Fruit fly (Drosophila melanogaster) whole organism, embryonic: ENCODE results near the gene Shc.

Experiments
- Blimp-1 ChIP-seq: fragments of 200-800 bp; sonication (Bioruptor generic); optimal IDR thresholded peaks from 3 replicates; lab custom pipeline; 2018; ENCODE audit warnings: missing biosample characterization, missing genetic modification characterization, mild to moderate bottlenecking, moderate library complexity, missing genetic modification reagents
- CG10147 ChIP-seq: fragments of 200-800 bp; sonication (Bioruptor generic); optimal IDR thresholded peaks from 2 replicates; lab custom pipeline; 2019; ENCODE audit warnings: missing biosample characterization, mild to moderate bottlenecking, missing genetic modification characterization, moderate library complexity
- CG10321 ChIP-seq: fragments of 200-800 bp; sonication (Bioruptor generic); IDR thresholded peaks from 2 replicates; pipeline ENCODE4 v1.3.6; 2022; ENCODE audit warnings: missing biosample characterization, missing genetic modification characterization
- CG11560 ChIP-seq: fragments of 200-800 bp; sonication (Bioruptor generic); IDR thresholded peaks from 3 replicates; pipeline ENCODE4 v1.3.6; 2022; ENCODE audit warnings: missing biosample characterization, missing genetic modification characterization
- CG12155 ChIP-seq: fragments of 200-800 bp; sonication (Bioruptor generic); optimal IDR thresholded peaks from 3 replicates; lab custom pipeline; 2016; ENCODE audit warnings: missing biosample characterization, missing genetic modification characterization
- CG15514 ChIP-seq: fragments of 200-800 bp; sonication (Bioruptor generic); optimal IDR thresholded peaks from 3 replicates; lab custom pipeline; 2017; ENCODE audit warnings: missing biosample characterization, missing genetic modification characterization, mild to moderate bottlenecking, moderate library complexity, missing genetic modification reagents
- CG1603 ChIP-seq: fragments of 200-800 bp; sonication (Bioruptor generic); optimal IDR thresholded peaks from 2 replicates; lab custom pipeline; 2019; ENCODE audit warnings: missing biosample characterization, mild to moderate bottlenecking, missing genetic modification characterization, moderate library complexity
- CG16863 ChIP-seq: fragments of 200-800 bp; sonication (Bioruptor generic); optimal IDR thresholded peaks from 3 replicates; lab custom pipeline; 2016; ENCODE audit warnings: missing biosample characterization, missing genetic modification characterization
- CG17802 ChIP-seq: fragments of 200-800 bp; sonication (Bioruptor generic); optimal IDR thresholded peaks from 2 replicates; lab custom pipeline; 2018; ENCODE audit warnings: missing biosample characterization, mild to moderate bottlenecking, missing genetic modification characterization, moderate library complexity
- CG34422 ChIP-seq: fragments of 200-800 bp; sonication (Bioruptor generic); IDR thresholded peaks from 3 replicates; pipeline ENCODE4 v1.3.6; 2022; ENCODE audit warnings: missing biosample characterization, missing genetic modification characterization
- CG3847 ChIP-seq: fragments of 200-800 bp; sonication (Bioruptor generic); IDR thresholded peaks from 2 replicates; pipeline ENCODE4 v1.3.6; 2022; ENCODE audit warnings: missing biosample characterization, missing genetic modification characterization
- CG43689 ChIP-seq: fragments of 200-800 bp; sonication (Bioruptor generic); IDR thresholded peaks from 2 replicates; pipeline ENCODE4 v1.3.6; 2022; ENCODE audit warnings: missing biosample characterization, missing genetic modification characterization
- CG5953 ChIP-seq: fragments of 200-800 bp; sonication (Bioruptor generic); IDR thresholded peaks from 2 replicates; pipeline ENCODE4 v1.3.6; 2022; ENCODE audit warnings: missing biosample characterization, missing genetic modification characterization
- CG7928 ChIP-seq: fragments of 200-800 bp; sonication (Bioruptor generic); optimal IDR thresholded peaks from 2 replicates; lab custom pipeline; 2017; ENCODE audit warnings: missing biosample characterization, mild to moderate bottlenecking, missing genetic modification characterization
- CG8765 ChIP-seq: fragments of 200-800 bp; sonication (Bioruptor generic); IDR thresholded peaks from 2 replicates; pipeline ENCODE4 v1.3.6; 2022; ENCODE audit warnings: missing biosample characterization, missing genetic modification characterization
- CG9215 ChIP-seq: fragments of 200-800 bp; sonication (Bioruptor generic); IDR thresholded peaks from 2 replicates; pipeline ENCODE4 v1.3.6; 2022; ENCODE audit warnings: missing biosample characterization, missing genetic modification characterization
- CG9932 ChIP-seq: fragments of 200-800 bp; sonication (Bioruptor generic); IDR thresholded peaks from 2 replicates; pipeline ENCODE4 v1.3.6; 2022; ENCODE audit warnings: missing biosample characterization, missing genetic modification characterization
- CHES-1-like ChIP-seq: fragments of 200-800 bp; sonication (Bioruptor generic); optimal IDR thresholded peaks from 2 replicates; lab custom pipeline; 2016; ENCODE audit warnings: missing biosample characterization, missing genetic modification characterization
- Dbx ChIP-seq: fragments of 200-800 bp; sonication (Bioruptor generic); IDR thresholded peaks from 3 replicates; pipeline ENCODE4 v1.3.6; 2022; ENCODE audit warnings: missing biosample characterization, missing genetic modification characterization
- Dip3 ChIP-seq: fragments of 200-800 bp; sonication (Bioruptor generic); optimal IDR thresholded peaks from 3 replicates; lab custom pipeline; 2016; ENCODE audit warnings: missing biosample characterization, missing genetic modification characterization
- ERR ChIP-seq: fragments of 200-800 bp; sonication (Bioruptor generic); optimal IDR thresholded peaks from 2 replicates; lab custom pipeline; 2016; ENCODE audit warnings: missing biosample characterization, missing genetic modification characterization
- Fer2 ChIP-seq: fragments of 200-800 bp; sonication (Bioruptor generic); optimal IDR thresholded peaks from 2 replicates; lab custom pipeline; 2018; ENCODE audit warnings: missing biosample characterization, mild to moderate bottlenecking, missing genetic modification characterization, moderate library complexity
- HLH3B ChIP-seq: fragments of 200-800 bp; sonication (Bioruptor generic); IDR thresholded peaks from 2 replicates; pipeline ENCODE4 v1.3.6; 2022; ENCODE audit warnings: missing biosample characterization, missing genetic modification characterization
- Hr51 ChIP-seq, 2 experiments: fragments of 200-800 bp; sonication (Bioruptor generic); optimal IDR thresholded peaks; 2 replicates in 1 of 2; 3 replicates in 1 of 2; lab custom pipeline; 2016 to 2018; ENCODE audit warnings: missing biosample characterization in 2 of 2, missing genetic modification characterization in 2 of 2, mild to moderate bottlenecking in 1 of 2, moderate library complexity in 1 of 2
- Lhr ChIP-seq: fragments of 200-800 bp; sonication (Bioruptor generic); optimal IDR thresholded peaks from 3 replicates; lab custom pipeline; 2017; ENCODE audit warnings: mild to moderate bottlenecking, missing biosample characterization, missing genetic modification reagents, missing genetic modification characterization
- Usf ChIP-seq: fragments of 200-800 bp; sonication (Bioruptor generic); optimal IDR thresholded peaks from 2 replicates; lab custom pipeline; 2017; ENCODE audit warnings: missing genotype, missing biosample characterization, missing genetic modification characterization
- Xrp1 ChIP-seq: fragments of 200-800 bp; sonication (Bioruptor generic); IDR thresholded peaks from 2 replicates; pipeline ENCODE4 v1.3.6; 2022; ENCODE audit warnings: missing biosample characterization, missing genetic modification characterization
- ab ChIP-seq: fragments of 200-800 bp; sonication (Bioruptor generic); optimal IDR thresholded peaks from 2 replicates; lab custom pipeline; 2016; ENCODE audit warnings: missing biosample characterization, missing genetic modification characterization
- ap ChIP-seq: fragments of 200-800 bp; sonication (Bioruptor generic); IDR thresholded peaks from 2 replicates; pipeline ENCODE4 v1.3.6; 2022; ENCODE audit warnings: missing biosample characterization, missing genetic modification characterization
- bowl ChIP-seq: fragments of 200-800 bp; sonication (Bioruptor generic); IDR thresholded peaks from 2 replicates; pipeline ENCODE4 v1.3.6; 2022; ENCODE audit warnings: missing biosample characterization, missing genetic modification characterization
- ftz-f1 ChIP-seq: fragments of 200-800 bp; sonication (Bioruptor generic); optimal IDR thresholded peaks from 2 replicates; lab custom pipeline; 2016; ENCODE audit warnings: missing biosample characterization, missing genetic modification characterization
- gcm2 ChIP-seq: fragments of 200-800 bp; sonication (Bioruptor generic); optimal IDR thresholded peaks from 2 replicates; lab custom pipeline; 2016; ENCODE audit warnings: missing biosample characterization, missing genetic modification characterization
- gfzf ChIP-seq: fragments of 200-800 bp; sonication (Bioruptor generic); optimal IDR thresholded peaks from 2 replicates; lab custom pipeline; 2016; ENCODE audit warnings: missing biosample characterization, mild to moderate bottlenecking, missing genetic modification characterization, moderate library complexity
- jing ChIP-seq: fragments of 200-800 bp; sonication (Bioruptor generic); optimal IDR thresholded peaks from 2 replicates; lab custom pipeline; 2018; ENCODE audit warnings: missing biosample characterization, mild to moderate bottlenecking, missing genetic modification characterization
- kni ChIP-seq: fragments of 200-800 bp; sonication (Bioruptor generic); optimal IDR thresholded peaks from 3 replicates; lab custom pipeline; 2017; ENCODE audit warnings: mild to moderate bottlenecking, missing biosample characterization, missing genetic modification reagents, missing genetic modification characterization
- lbe ChIP-seq: fragments of 200-800 bp; sonication (Bioruptor generic); optimal IDR thresholded peaks from 2 replicates; lab custom pipeline; 2016; ENCODE audit warnings: missing biosample characterization, mild to moderate bottlenecking, missing genetic modification characterization
- mam ChIP-seq: fragments of 200-800 bp; sonication (Bioruptor generic); optimal IDR thresholded peaks from 3 replicates; lab custom pipeline; 2016; ENCODE audit warnings: missing biosample characterization, missing genetic modification characterization
- nom ChIP-seq: fragments of 200-800 bp; sonication (Bioruptor generic); optimal IDR thresholded peaks from 2 replicates; lab custom pipeline; 2017; ENCODE audit warnings: missing biosample characterization, missing genetic modification characterization, mild to moderate bottlenecking, moderate library complexity, missing genetic modification reagents
- pan ChIP-seq, 4 experiments: fragments of >200 bp in 3 of 4; fragments of 200-800 bp in 1 of 4; sonication (Bioruptor generic) in 1 of 4; optimal IDR thresholded peaks in 3 of 4; IDR thresholded peaks in 1 of 4; 2 replicates each; pipeline versions ENCODE4 v1.3.6 to Lab custom; 2017 to 2022; ENCODE audit warnings: missing biosample characterization in 2 of 4, missing genetic modification characterization in 2 of 4, mixed read lengths in 1 of 4
- rib ChIP-seq: fragments of 200-800 bp; sonication (Bioruptor generic); IDR thresholded peaks from 2 replicates; pipeline ENCODE4 v1.3.6; 2022; ENCODE audit warnings: missing biosample characterization, missing genetic modification characterization
- salm ChIP-seq: fragments of 200-800 bp; sonication (Bioruptor generic); optimal IDR thresholded peaks from 2 replicates; lab custom pipeline; 2018; ENCODE audit warnings: missing biosample characterization, mild to moderate bottlenecking, missing genetic modification characterization
- sc ChIP-seq, 3 experiments: fragments of >200 bp in 2 of 3; fragments of 200-800 bp in 1 of 3; sonication (Bioruptor generic) in 1 of 3; optimal IDR thresholded peaks; 2 replicates in 2 of 3; 3 replicates in 1 of 3; lab custom pipeline; 2017; ENCODE audit warnings: mild to moderate bottlenecking in 1 of 3, missing biosample characterization in 1 of 3, missing genetic modification characterization in 1 of 3, missing genetic modification reagents in 1 of 3
- slou ChIP-seq: fragments of 200-800 bp; sonication (Bioruptor generic); optimal IDR thresholded peaks from 3 replicates; lab custom pipeline; 2016; ENCODE audit warnings: missing biosample characterization, missing genetic modification characterization
- sqz ChIP-seq: fragments of 200-800 bp; sonication (Bioruptor generic); optimal IDR thresholded peaks from 3 replicates; lab custom pipeline; 2018; ENCODE audit warnings: missing biosample characterization, mild to moderate bottlenecking, missing genetic modification characterization
- twi ChIP-seq: fragments of 200-800 bp; optimal IDR thresholded peaks from 2 replicates; lab custom pipeline; 2019; ENCODE audit warnings: missing biosample characterization, mild to moderate bottlenecking, missing genetic modification characterization, moderate library complexity
- z ChIP-seq: fragments of 200-800 bp; sonication (Bioruptor generic); IDR thresholded peaks from 3 replicates; pipeline ENCODE4 v1.3.6; 2022; ENCODE audit warnings: missing biosample characterization, missing genetic modification characterization
- zen2 ChIP-seq: fragments of 200-800 bp; sonication (Bioruptor generic); IDR thresholded peaks from 3 replicates; pipeline ENCODE4 v1.3.6; 2022; ENCODE audit warnings: missing biosample characterization, missing genetic modification characterization; ENCODE audit not compliant: partially characterized antibody
- zfh1 ChIP-seq: fragments of 200-800 bp; sonication (Bioruptor generic); IDR thresholded peaks from 3 replicates; pipeline ENCODE4 v1.3.6; 2022; ENCODE audit warnings: missing biosample characterization, missing genetic modification characterization

Shc gene

DNA sequence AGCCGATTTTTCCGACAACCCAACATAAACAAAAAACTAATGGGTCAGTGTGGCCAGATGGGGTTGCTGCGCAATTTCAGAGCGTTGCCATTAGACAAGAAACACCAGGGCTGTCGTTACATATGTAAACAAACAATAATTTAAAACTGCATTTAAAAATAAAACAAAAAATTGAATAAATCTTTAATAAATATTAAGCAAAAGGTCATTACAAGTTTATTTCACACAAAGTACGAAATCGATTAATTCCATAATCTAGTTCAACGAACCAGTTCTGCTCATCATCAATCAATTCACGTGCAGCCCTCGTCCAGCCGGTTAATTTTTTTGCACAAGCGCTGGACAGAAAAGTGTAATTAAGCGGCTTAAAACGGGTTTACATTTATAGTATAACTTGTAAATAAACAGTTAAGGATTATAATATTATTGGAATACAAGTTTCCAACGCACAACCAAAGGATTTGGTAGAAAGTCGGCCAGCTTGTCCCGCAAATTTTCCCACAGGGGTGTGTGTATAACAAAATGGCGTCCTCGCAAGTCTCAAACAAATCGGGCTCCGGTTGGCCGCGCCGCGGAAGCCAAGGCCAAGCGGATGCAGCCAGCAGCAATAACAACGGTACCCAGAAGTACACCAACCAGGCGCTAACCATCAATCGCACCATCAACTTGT lies 15.9 kb upstream of the Shc start, which contains the start of the genes CG4022 and Cpsf5 (continued):
- TF ChIP-seq Hr51 (GFP tag; optimal IDR thresholded peaks at IDR 0.05; lab: Kevin White, UChicago) (peak; percentile 46 to 83), CG9932 (GFP tag; lab: Robert Waterston, UW) (peak; percentile 93), CG16863 (peak; percentile 45), CG10147 (peak; percentile 71), ERR (GFP tag; lab: Kevin White, UChicago) (no peak), zfh1 (peak; percentile 83), Lhr (peak; percentile 80), ab (peak; percentile 45), CG10321 (GFP tag; lab: Robert Waterston, UW) (peak; percentile 40; the same call in 1 of the 2 replicates), Dbx (GFP tag; lab: Robert Waterston, UW) (peak; percentile 93), CG7928 (GFP tag; lab: Kevin White, UChicago) (peak; percentile 98), Xrp1 (peak; percentile 89), Fer2 (tag; lab: Kevin White, UChicago) (peak; percentile 67), CG17802 (tag; lab: Kevin White, UChicago) (peak; percentile 42), CG3847 (GFP tag; lab: Robert Waterston, UW) (peak; percentile 88), ap (GFP tag; lab: Robert Waterston, UW) (peak; percentile 56), gcm2 (GFP tag; lab: Kevin White, UChicago) (peak; percentile 53), twi (peak; percentile 83), CG12155 (peak; percentile 82), gfzf (GFP tag; lab: Kevin White, UChicago) (peak; percentile 71), z (GFP tag; lab: Robert Waterston, UW) (no peak), CG34422 (GFP tag; lab: Robert Waterston, UW) (peak; percentile 80), CG15514 (peak; percentile 100), salm (tag; lab: Kevin White, UChicago) (peak; percentile 43), CG5953 (GFP tag; lab: Robert Waterston, UW) (peak; percentile 1; the same call in 1 of the 2 replicates), HLH3B (GFP tag; lab: Robert Waterston, UW) (peak; percentile 84), Blimp-1 (GFP tag; lab: Kevin White, UChicago) (peak; percentile 79), jing (GFP tag; lab: Kevin White, UChicago) (peak; percentile 12), mam (GFP tag; lab: Kevin White, UChicago) (peak; percentile 73), Usf (peak; percentile 32), bowl (0 out of 2 replicates have a peak, but pooled peaks have one; percentile 13), nom (peak; percentile 28), CHES-1-like (GFP tag; lab: Kevin White, UChicago) (peak; percentile 60), Dip3 (GFP tag; lab: Kevin White, UChicago) (peak; percentile 53), pan (optimal IDR thresholded peaks at IDR 0.05; lab: Kevin White, UChicago) (no peak), pan (GFP tag; optimal IDR thresholded peaks at IDR 0.05 in 1 of 2, IDR thresholded peaks at IDR 0.05 in 1 of 2) (peak in 1 of 2 experiments; percentile 86), kni (GFP tag; lab: Kevin White, UChicago) (peak; percentile 93), CG43689 (peak; percentile 71; the same call in 1 of the 2 replicates), ftz-f1 (GFP tag; lab: Kevin White, UChicago) (no peak), rib (GFP tag; lab: Robert Waterston, UW) (peak; percentile 89; the same call in 1 of the 2 replicates), sqz (GFP tag; lab: Kevin White, UChicago) (peak; percentile 84), slou (peak; percentile 51), CG11560 (tag; lab: Robert Waterston, UW) (0 out of 3 replicates have a peak, but pooled peaks have one; percentile 20), sc (optimal IDR thresholded peaks at IDR 0.05; lab: Kevin White, UChicago) (no peak), sc (GFP tag; optimal IDR thresholded peaks at IDR 0.05; lab: Kevin White, UChicago) (peak; percentile 16), CG9215 (GFP tag; lab: Robert Waterston, UW) (peak; percentile 82), CG1603 (tag; lab: Kevin White, UChicago) (peak; percentile 64), CG8765 (peak; percentile 66; the same call in 1 of the 2 replicates), lbe (GFP tag; lab: Kevin White, UChicago) (peak; percentile 66), zen2 (GFP tag; lab: Robert Waterston, UW) (no peak; the same call in 2 of the 3 replicates)
